Fruit fly (Drosophila melanogaster) whole organism, pupa: ENCODE results near the gene Pkc98E.
A peak's percentile ranks its signal among the peaks of the same experiment; 100 is the strongest.

Experiments used
- CG15710 ChIP-seq: fragments of 200-800 bp; sonication (Bioruptor generic); optimal IDR thresholded peaks from 2 replicates; lab custom pipeline; 2018; ENCODE audit warnings: missing biosample characterization, mild to moderate bottlenecking, missing genetic modification characterization, moderate library complexity
- CG17806 ChIP-seq: fragments of 200-800 bp; sonication (Bioruptor generic); optimal IDR thresholded peaks from 2 replicates; lab custom pipeline; 2018; ENCODE audit warnings: missing biosample characterization, mild to moderate bottlenecking, missing genetic modification characterization, moderate library complexity
- EcR ChIP-seq: fragments of 200-800 bp; sonication (Bioruptor generic); optimal IDR thresholded peaks from 3 replicates; lab custom pipeline; 2019; ENCODE audit warnings: missing biosample characterization, missing genetic modification characterization, mild to moderate bottlenecking, moderate library complexity, missing genetic modification reagents
- Pif1A ChIP-seq: fragments of 200-800 bp; sonication (Bioruptor generic); optimal IDR thresholded peaks from 3 replicates; lab custom pipeline; 2016; ENCODE audit warnings: missing biosample characterization, missing genetic modification characterization

dm6 chr3R:29095525-29095924 lies 56.6 kb downstream of the Pkc98E start:
- TF ChIP-seq EcR (GFP tag; lab: Kevin White, UChicago) (peak; percentile 51), CG17806 (tag; lab: Kevin White, UChicago) (no peak), CG15710 (no peak), Pif1A (no peak)
